Fruit fly (Drosophila melanogaster) whole organism, embryonic: ENCODE data around the gene CG7564.

ENCODE experiments used
- Adf1 ChIP-seq: fragments of 200-800 bp; sonication (Bioruptor generic); IDR thresholded peaks from 2 replicates; pipeline ENCODE4 v1.3.6; 2022; ENCODE audit warnings: missing biosample characterization, missing genetic modification characterization
- Aef1 ChIP-seq: fragments of 200-800 bp; sonication (Bioruptor generic); IDR thresholded peaks from 3 replicates; pipeline ENCODE4 v1.3.6; 2022; ENCODE audit warnings: missing biosample characterization, missing genetic modification characterization
- B-H2 ChIP-seq: fragments of 200-800 bp; sonication (Bioruptor generic); optimal IDR thresholded peaks from 2 replicates; lab custom pipeline; 2018; ENCODE audit warnings: missing biosample characterization, mild to moderate bottlenecking, missing genetic modification characterization
- Bdp1 ChIP-seq: fragments of 200-800 bp; sonication (Bioruptor generic); optimal IDR thresholded peaks from 3 replicates; lab custom pipeline; 2016; ENCODE audit warnings: missing biosample characterization, missing genetic modification characterization
- CG1024 ChIP-seq: fragments of 200-800 bp; sonication (Bioruptor generic); IDR thresholded peaks from 2 replicates; pipeline ENCODE4 v1.3.6; 2022; ENCODE audit warnings: missing biosample characterization, missing genetic modification characterization
- CG10959 ChIP-seq: fragments of 200-800 bp; sonication (Bioruptor generic); IDR thresholded peaks from 2 replicates; pipeline ENCODE4 v1.3.6; 2022; ENCODE audit warnings: missing biosample characterization, missing genetic modification characterization
- CG12236 ChIP-seq: fragments of 200-800 bp; sonication (Bioruptor generic); optimal IDR thresholded peaks from 2 replicates; lab custom pipeline; 2016; ENCODE audit warnings: missing biosample characterization, missing genetic modification characterization
- CG12391 ChIP-seq: fragments of 200-800 bp; sonication (Bioruptor generic); optimal IDR thresholded peaks from 3 replicates; lab custom pipeline; 2018; ENCODE audit warnings: missing biosample characterization, mild to moderate bottlenecking, missing genetic modification characterization, moderate library complexity
- CG14965 ChIP-seq: fragments of 200-800 bp; sonication (Bioruptor generic); optimal IDR thresholded peaks from 2 replicates; lab custom pipeline; 2016; ENCODE audit warnings: missing biosample characterization, missing genetic modification characterization, borderline replicate concordance
- CG15073 ChIP-seq: fragments of 200-800 bp; sonication (Bioruptor generic); optimal IDR thresholded peaks from 2 replicates; lab custom pipeline; 2016; ENCODE audit warnings: missing biosample characterization, missing genetic modification characterization
- CG15479 ChIP-seq: fragments of 200-800 bp; sonication (Bioruptor generic); optimal IDR thresholded peaks from 3 replicates; lab custom pipeline; 2019; ENCODE audit warnings: missing biosample characterization, mild to moderate bottlenecking, missing genetic modification characterization, moderate library complexity
- CG17186 ChIP-seq: fragments of 200-800 bp; sonication (Bioruptor generic); optimal IDR thresholded peaks from 3 replicates; lab custom pipeline; 2017; ENCODE audit warnings: missing biosample characterization, missing genetic modification reagents, missing genetic modification characterization
- CG32767 ChIP-seq: fragments of 200-800 bp; sonication (Bioruptor generic); IDR thresholded peaks from 2 replicates; pipeline ENCODE4 v1.3.6; 2022; ENCODE audit warnings: missing biosample characterization, missing genetic modification characterization
- CG33213 ChIP-seq: fragments of 200-800 bp; sonication (Bioruptor generic); optimal IDR thresholded peaks from 3 replicates; lab custom pipeline; 2016; ENCODE audit warnings: missing biosample characterization, missing genetic modification characterization
- CG4282 ChIP-seq: fragments of 200-800 bp; sonication (Bioruptor generic); optimal IDR thresholded peaks from 2 replicates; lab custom pipeline; 2016; ENCODE audit warnings: missing biosample characterization, missing genetic modification characterization
- CG4854 ChIP-seq: fragments of 200-800 bp; sonication (Bioruptor generic); optimal IDR thresholded peaks from 2 replicates; lab custom pipeline; 2016; ENCODE audit warnings: missing biosample characterization, missing genetic modification characterization, inconsistent platforms
- CG5953 ChIP-seq: fragments of 200-800 bp; sonication (Bioruptor generic); IDR thresholded peaks from 2 replicates; pipeline ENCODE4 v1.3.6; 2022; ENCODE audit warnings: missing biosample characterization, missing genetic modification characterization
- CG6254 ChIP-seq: fragments of 200-800 bp; sonication (Bioruptor generic); optimal IDR thresholded peaks from 3 replicates; lab custom pipeline; 2017; ENCODE audit warnings: mild to moderate bottlenecking, missing biosample characterization, missing genetic modification reagents, missing genetic modification characterization
- CG7963 ChIP-seq: fragments of 200-800 bp; sonication (Bioruptor generic); IDR thresholded peaks from 3 replicates; pipeline ENCODE4 v1.3.6; 2022; ENCODE audit warnings: missing biosample characterization, missing genetic modification characterization; ENCODE audit not compliant: partially characterized antibody
- CG9215 ChIP-seq: fragments of 200-800 bp; sonication (Bioruptor generic); IDR thresholded peaks from 2 replicates; pipeline ENCODE4 v1.3.6; 2022; ENCODE audit warnings: missing biosample characterization, missing genetic modification characterization
- Dref ChIP-seq: fragments of 200-800 bp; sonication (Bioruptor generic); IDR thresholded peaks from 2 replicates; pipeline ENCODE4 v1.3.6; 2022; ENCODE audit warnings: missing biosample characterization, missing genetic modification characterization
- Hr78 ChIP-seq, 2 experiments: fragments of 200-800 bp in 1 of 2; fragments of >200 bp in 1 of 2; sonication (Bioruptor generic) in 1 of 2; optimal IDR thresholded peaks; 2 replicates each; lab custom pipeline; 2017 to 2019; ENCODE audit warnings: missing biosample characterization in 2 of 2, missing genetic modification characterization in 2 of 2, mild to moderate bottlenecking in 1 of 2, moderate library complexity in 1 of 2
- Max ChIP-seq: fragments of 200-800 bp; sonication (Bioruptor generic); optimal IDR thresholded peaks from 2 replicates; lab custom pipeline; 2016; ENCODE audit warnings: missing biosample characterization, mild to moderate bottlenecking, missing genetic modification characterization
- Mes4 ChIP-seq: fragments of 200-800 bp; sonication (Bioruptor generic); optimal IDR thresholded peaks from 2 replicates; lab custom pipeline; 2016; ENCODE audit warnings: missing biosample characterization, missing genetic modification characterization
- Myb ChIP-seq: fragments of 200-800 bp; sonication (Bioruptor generic); optimal IDR thresholded peaks from 2 replicates; lab custom pipeline; 2016; ENCODE audit warnings: missing biosample characterization, missing genetic modification characterization
- Trl ChIP-seq, 3 experiments: fragments of >200 bp in 2 of 3; fragments of 200-800 bp in 1 of 3; sonication (Bioruptor generic) in 1 of 3; optimal IDR thresholded peaks; 2 replicates in 1 of 3; 3 replicates in 2 of 3; lab custom pipeline; 2016 to 2017; ENCODE audit warnings: missing biosample characterization in 1 of 3, missing genetic modification characterization in 1 of 3
- amos ChIP-seq: fragments of 200-800 bp; sonication (Bioruptor generic); IDR thresholded peaks from 2 replicates; pipeline ENCODE4 v1.3.6; 2022; ENCODE audit warnings: missing biosample characterization, missing genetic modification characterization; ENCODE audit not compliant: partially characterized antibody
- ash1 ChIP-seq: fragments of 200-800 bp; sonication (Bioruptor generic); optimal IDR thresholded peaks from 2 replicates; lab custom pipeline; 2018; ENCODE audit warnings: missing biosample characterization, mild to moderate bottlenecking, missing genetic modification characterization
- bab2 ChIP-seq: fragments of 200-800 bp; sonication (Bioruptor generic); optimal IDR thresholded peaks from 2 replicates; lab custom pipeline; 2016; ENCODE audit warnings: missing biosample characterization, missing genetic modification characterization
- bsh ChIP-seq, 2 experiments: fragments of 200-800 bp; sonication (Bioruptor generic); optimal IDR thresholded peaks; 2 replicates each; lab custom pipeline; 2017 to 2018; ENCODE audit warnings: mild to moderate bottlenecking in 2 of 2, missing biosample characterization in 2 of 2, missing genetic modification characterization in 2 of 2, moderate library complexity in 1 of 2
- cas ChIP-seq: fragments of 200-800 bp; sonication (Bioruptor generic); IDR thresholded peaks from 2 replicates; pipeline ENCODE4 v1.3.6; 2022; ENCODE audit warnings: missing biosample characterization, missing genetic modification characterization
- chm ChIP-seq: fragments of 200-800 bp; sonication (Bioruptor generic); IDR thresholded peaks from 2 replicates; pipeline ENCODE4 v1.3.6; 2022; ENCODE audit warnings: missing biosample characterization, missing genetic modification characterization
- dan ChIP-seq: fragments of 200-800 bp; sonication (Bioruptor generic); IDR thresholded peaks from 2 replicates; pipeline ENCODE4 v1.3.6; 2022; ENCODE audit warnings: missing biosample characterization, missing genetic modification characterization
- dmrt11E ChIP-seq: fragments of 200-800 bp; sonication (Bioruptor generic); optimal IDR thresholded peaks from 3 replicates; lab custom pipeline; 2018; ENCODE audit warnings: missing biosample characterization, mild to moderate bottlenecking, missing genetic modification characterization, moderate library complexity
- fd96Cb ChIP-seq: fragments of 200-800 bp; sonication (Bioruptor generic); optimal IDR thresholded peaks from 2 replicates; lab custom pipeline; 2018; ENCODE audit warnings: missing biosample characterization, mild to moderate bottlenecking, missing genetic modification characterization, moderate library complexity
- gro ChIP-seq: fragments of 200-800 bp; sonication (Bioruptor generic); optimal IDR thresholded peaks from 2 replicates; lab custom pipeline; 2016; ENCODE audit warnings: missing biosample characterization, missing genetic modification characterization
- ind ChIP-seq: fragments of 200-800 bp; sonication (Bioruptor generic); optimal IDR thresholded peaks from 3 replicates; lab custom pipeline; 2016; ENCODE audit warnings: missing biosample characterization, missing genetic modification characterization
- lov ChIP-seq, 2 experiments: fragments of 200-800 bp in 1 of 2; fragments of >200 bp in 1 of 2; sonication (Bioruptor generic) in 1 of 2; IDR thresholded peaks in 1 of 2; optimal IDR thresholded peaks in 1 of 2; 2 replicates in 1 of 2; 3 replicates in 1 of 2; pipeline versions ENCODE4 v1.3.6 to Lab custom; 2017 to 2022; ENCODE audit warnings: missing biosample characterization in 1 of 2, missing genetic modification characterization in 1 of 2
- mam ChIP-seq: fragments of 200-800 bp; sonication (Bioruptor generic); optimal IDR thresholded peaks from 3 replicates; lab custom pipeline; 2016; ENCODE audit warnings: missing biosample characterization, missing genetic modification characterization
- p53 ChIP-seq: fragments of 200-800 bp; sonication (Bioruptor generic); optimal IDR thresholded peaks from 2 replicates; lab custom pipeline; 2016; ENCODE audit warnings: missing biosample characterization, missing genetic modification characterization
- pfk ChIP-seq: fragments of 200-800 bp; sonication (Bioruptor generic); optimal IDR thresholded peaks from 2 replicates; lab custom pipeline; 2018; ENCODE audit warnings: missing biosample characterization, mild to moderate bottlenecking, missing genetic modification characterization, moderate library complexity
- run ChIP-seq: fragments of 200-800 bp; sonication (Bioruptor generic); optimal IDR thresholded peaks from 3 replicates; lab custom pipeline; 2018; ENCODE audit warnings: missing biosample characterization, mild to moderate bottlenecking, missing genetic modification characterization
- sc ChIP-seq, 3 experiments: fragments of >200 bp in 2 of 3; fragments of 200-800 bp in 1 of 3; sonication (Bioruptor generic) in 1 of 3; optimal IDR thresholded peaks; 2 replicates in 2 of 3; 3 replicates in 1 of 3; lab custom pipeline; 2017; ENCODE audit warnings: mild to moderate bottlenecking in 1 of 3, missing biosample characterization in 1 of 3, missing genetic modification characterization in 1 of 3, missing genetic modification reagents in 1 of 3
- seq ChIP-seq: fragments of 200-800 bp; sonication (Bioruptor generic); IDR thresholded peaks from 2 replicates; pipeline ENCODE4 v1.3.6; 2022; ENCODE audit warnings: missing biosample characterization, missing genetic modification characterization
- shn ChIP-seq: fragments of 200-800 bp; sonication (Bioruptor generic); optimal IDR thresholded peaks from 3 replicates; lab custom pipeline; 2016; ENCODE audit warnings: missing biosample characterization, missing genetic modification characterization
- ssp ChIP-seq: fragments of 200-800 bp; sonication (Bioruptor generic); IDR thresholded peaks from 2 replicates; pipeline ENCODE4 v1.3.6; 2022; ENCODE audit warnings: missing biosample characterization, missing genetic modification characterization
- tap ChIP-seq: fragments of 200-800 bp; optimal IDR thresholded peaks from 3 replicates; lab custom pipeline; 2019; ENCODE audit warnings: missing biosample characterization, mild to moderate bottlenecking, missing genetic modification characterization, moderate library complexity
- tx ChIP-seq: fragments of 200-800 bp; sonication (Bioruptor generic); optimal IDR thresholded peaks from 2 replicates; lab custom pipeline; 2016; ENCODE audit warnings: missing biosample characterization, missing genetic modification characterization
- wor ChIP-seq: fragments of 200-800 bp; sonication (Bioruptor generic); IDR thresholded peaks from 2 replicates; pipeline ENCODE4 v1.3.6; 2022; ENCODE audit warnings: missing biosample characterization, missing genetic modification characterization

Gene CG7564

DNA sequence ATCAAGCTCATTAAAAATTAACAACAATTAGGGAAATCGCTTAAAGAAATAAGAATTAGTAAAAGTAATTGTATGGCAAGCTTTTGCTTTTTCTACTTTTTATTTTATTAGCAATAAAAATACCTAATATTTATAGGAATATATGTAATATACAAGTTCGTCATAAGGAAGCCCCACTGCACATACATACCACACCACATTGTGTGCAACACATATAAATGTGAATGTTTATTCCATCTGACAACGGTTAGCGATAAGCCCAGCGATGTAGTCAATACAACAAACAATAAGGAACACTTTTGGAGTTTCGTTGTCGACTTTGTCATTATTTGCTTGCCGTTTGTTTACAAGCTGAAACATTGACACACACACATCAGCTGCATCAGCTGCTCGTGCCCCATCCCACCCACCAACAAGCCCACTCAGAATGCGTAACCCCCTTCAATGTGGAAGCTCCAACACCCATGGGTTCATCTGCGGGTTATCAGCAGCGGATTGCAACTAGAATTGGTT is 28.8 kb upstream of the CG7564 start (continued):
- no peak for TF ChIP-seq sc (optimal IDR thresholded peaks at IDR 0.05; lab: Kevin White, UChicago)
- TF ChIP-seq sc (GFP tag; optimal IDR thresholded peaks at IDR 0.05; lab: Kevin White, UChicago): peak; percentile 89
- TF ChIP-seq CG6254 (GFP tag; lab: Kevin White, UChicago): peak; percentile 92
- TF ChIP-seq CG7963 (GFP tag; lab: Robert Waterston, UW): no peak
- TF ChIP-seq CG1024 (GFP tag; lab: Robert Waterston, UW): peak; percentile 70; the same call in 1 of the 2 replicates
- TF ChIP-seq CG10959 (GFP tag; lab: Robert Waterston, UW): peak; percentile 58; the same call in 1 of the 2 replicates
- peak; percentile 53 for TF ChIP-seq CG14965 (GFP tag; lab: Kevin White, UChicago)
- peak; percentile 63 for TF ChIP-seq CG12391 (tag; lab: Kevin White, UChicago)
- TF ChIP-seq ssp: no peak; the same call in 1 of the 2 replicates
- peak; percentile 66 for TF ChIP-seq bab2 (GFP tag; lab: Kevin White, UChicago)
- peak; percentile 88 for TF ChIP-seq CG17186 (GFP tag; lab: Kevin White, UChicago)
- TF ChIP-seq Myb (GFP tag; lab: Kevin White, UChicago): peak; percentile 5
- TF ChIP-seq Dref: no peak
- no peak for TF ChIP-seq Aef1 (GFP tag; lab: Robert Waterston, UW)
- no peak for TF ChIP-seq seq
- peak; percentile 4 for TF ChIP-seq ash1 (GFP tag; lab: Kevin White, UChicago)
- peak; percentile 35 for TF ChIP-seq Bdp1 (GFP tag; lab: Kevin White, UChicago)
- peak; percentile 68 for TF ChIP-seq CG33213 (GFP tag; lab: Kevin White, UChicago)
- TF ChIP-seq p53: peak; percentile 30
- peak; percentile 86 for TF ChIP-seq CG12236 (GFP tag; lab: Kevin White, UChicago)
- TF ChIP-seq CG32767 (GFP tag; lab: Robert Waterston, UW): 0 out of 2 replicates have a peak, but pooled peaks have one; percentile 32
- no peak for TF ChIP-seq Adf1 (GFP tag; lab: Robert Waterston, UW)
- peak; percentile 86 for TF ChIP-seq dmrt11E (tag; lab: Kevin White, UChicago)
- no peak for TF ChIP-seq gro
- TF ChIP-seq dan: no peak
- TF ChIP-seq Mes4 (GFP tag; lab: Kevin White, UChicago): peak; percentile 71
- no peak for TF ChIP-seq tx (GFP tag; lab: Kevin White, UChicago)
- peak; percentile 61 for TF ChIP-seq fd96Cb
- no peak for TF ChIP-seq B-H2 (GFP tag; lab: Kevin White, UChicago)
- peak; percentile 69 for TF ChIP-seq pfk (GFP tag; lab: Kevin White, UChicago)
- no peak for TF ChIP-seq ind (GFP tag; lab: Kevin White, UChicago)
- TF ChIP-seq mam (GFP tag; lab: Kevin White, UChicago): no peak
- TF ChIP-seq CG5953 (GFP tag; lab: Robert Waterston, UW): 0 out of 2 replicates have a peak, but pooled peaks have one; percentile 5
- TF ChIP-seq tap: peak; percentile 75
- TF ChIP-seq CG4282 (GFP tag; lab: Kevin White, UChicago): no peak
- TF ChIP-seq CG9215 (GFP tag; lab: Robert Waterston, UW): no peak
- TF ChIP-seq Hr78 (GFP tag; optimal IDR thresholded peaks at IDR 0.05; lab: Kevin White, UChicago): peak in 1 of 2 experiments; percentile 85
- TF ChIP-seq wor (GFP tag; lab: Robert Waterston, UW): no peak
- TF ChIP-seq shn: peak; percentile 38
- TF ChIP-seq Max (GFP tag; lab: Kevin White, UChicago): peak; percentile 39
- peak; percentile 71 for TF ChIP-seq run (tag; lab: Kevin White, UChicago)
- TF ChIP-seq bsh (GFP tag; optimal IDR thresholded peaks at IDR 0.05; lab: Kevin White, UChicago): peak; percentile 8 to 92
- no peak for TF ChIP-seq lov (optimal IDR thresholded peaks at IDR 0.05; lab: Kevin White, UChicago)
- peak; percentile 89; the same call in 2 of the 3 replicates for TF ChIP-seq lov (GFP tag; IDR thresholded peaks at IDR 0.05; lab: Robert Waterston, UW)
- TF ChIP-seq CG15479: no peak
- no peak for TF ChIP-seq amos (GFP tag; lab: Robert Waterston, UW)
- no peak for TF ChIP-seq Trl (optimal IDR thresholded peaks at IDR 0.05; lab: Kevin White, UChicago)
- peak; percentile 80 for TF ChIP-seq Trl (GFP tag; optimal IDR thresholded peaks at IDR 0.05; lab: Kevin White, UChicago)
- peak; percentile 88; the same call in 1 of the 2 replicates for TF ChIP-seq chm (GFP tag; lab: Robert Waterston, UW)
- TF ChIP-seq CG15073 (GFP tag; lab: Kevin White, UChicago): no peak
- peak; percentile 67 for TF ChIP-seq CG4854
- TF ChIP-seq cas: no peak
